Fruit fly (Drosophila melanogaster): ENCODE measurements around the gene SoYb.

- TF ChIP-seq Abd-B (GFP tag; optimal IDR thresholded peaks at IDR 0.05): no peak
- no peak for TF ChIP-seq N (GFP tag; optimal IDR thresholded peaks at IDR 0.05)
- TF ChIP-seq CG9705 (GFP tag; optimal IDR thresholded peaks at IDR 0.05): no peak
- TF ChIP-seq h (GFP tag; optimal IDR thresholded peaks at IDR 0.05): no peak
- no peak for TF ChIP-seq CG32264 (GFP tag; optimal IDR thresholded peaks at IDR 0.05)
- TF ChIP-seq usp (GFP tag; optimal IDR thresholded peaks at IDR 0.05): no peak
- TF ChIP-seq psq (GFP tag; optimal IDR thresholded peaks at IDR 0.05): no peak
- no peak for TF ChIP-seq Myc (optimal IDR thresholded peaks at IDR 0.05)
- TF ChIP-seq CrebA (GFP tag; optimal IDR thresholded peaks at IDR 0.05; ENCODE audit: borderline replicate concordance): no peak
- TF ChIP-seq rgr (GFP tag; optimal IDR thresholded peaks at IDR 0.05): no peak
- TF ChIP-seq Dfd (GFP tag; optimal IDR thresholded peaks at IDR 0.05): no peak
- no peak for TF ChIP-seq OdsH (GFP tag; optimal IDR thresholded peaks at IDR 0.05)
Observed at dm6 chr2L:10032415-10032814, 29.9 kb upstream of the SoYb start, which contains the start of gene obst-B.
